Worm (Caenorhabditis elegans) whole organism, mixed stage, embryonic: ENCODE results near the gene srh-69.

Experiments used
- M03D4.4 ChIP-seq: sonication (generic microtip); optimal IDR thresholded peaks from 2 replicates; lab custom pipeline; 2017; ENCODE audit warnings: mild to moderate bottlenecking, missing genetic modification characterization, missing compliant biosample characterization
- bed-3 ChIP-seq: fragments of 200-800 bp; sonication (Bioruptor generic); optimal IDR thresholded peaks from 3 replicates; lab custom pipeline; 2018; ENCODE audit warnings: mild to moderate bottlenecking, missing genetic modification characterization, moderate library complexity, missing compliant biosample characterization
- blmp-1 ChIP-seq: fragments of 150-350 bp; optimal IDR thresholded peaks from 2 replicates; lab custom pipeline; 2014; ENCODE audit warnings: missing biosample characterization, missing genetic modification characterization
- ceh-43 ChIP-seq: fragments of 200-800 bp; sonication (Bioruptor generic); optimal IDR thresholded peaks from 2 replicates; lab custom pipeline; 2018; ENCODE audit warnings: mild to moderate bottlenecking, missing genetic modification characterization, moderate library complexity, missing compliant biosample characterization
- ceh-83 ChIP-seq: fragments of 200-800 bp; sonication (Bioruptor generic); optimal IDR thresholded peaks from 2 replicates; lab custom pipeline; 2018; ENCODE audit warnings: mild to moderate bottlenecking, missing genetic modification characterization, missing compliant biosample characterization
- ces-1 ChIP-seq: fragments of 150-350 bp; optimal IDR thresholded peaks from 2 replicates; lab custom pipeline; 2014; ENCODE audit warnings: missing biosample characterization, missing genetic modification reagents, missing genetic modification characterization
- cnd-1 ChIP-seq: fragments of 200-800 bp; sonication (Bioruptor generic); optimal IDR thresholded peaks from 2 replicates; lab custom pipeline; 2018; ENCODE audit warnings: mild to moderate bottlenecking, missing genetic modification characterization, missing compliant biosample characterization
- drap-1 ChIP-seq: fragments of 200-800 bp; sonication (Bioruptor generic); optimal IDR thresholded peaks from 3 replicates; lab custom pipeline; 2018; ENCODE audit warnings: mild to moderate bottlenecking, missing genetic modification characterization, missing compliant biosample characterization
- elt-1 ChIP-seq: sonication (generic microtip); optimal IDR thresholded peaks from 2 replicates; lab custom pipeline; 2017; ENCODE audit warnings: missing genetic modification characterization, mild to moderate bottlenecking, missing compliant biosample characterization, antibody characterized with exemption, moderate library complexity, borderline replicate concordance; ENCODE audit not compliant: insufficient read depth
- elt-3 ChIP-seq: fragments of 150-350 bp; optimal IDR thresholded peaks from 2 replicates; lab custom pipeline; 2014; ENCODE audit warnings: missing biosample characterization, missing genetic modification characterization
- flh-1 ChIP-seq: fragments of 200-800 bp; sonication (Bioruptor generic); optimal IDR thresholded peaks from 2 replicates; lab custom pipeline; 2018; ENCODE audit warnings: mild to moderate bottlenecking, missing genetic modification characterization, moderate library complexity, missing compliant biosample characterization
- ham-2 ChIP-seq: fragments of 200-800 bp; sonication (Bioruptor generic); optimal IDR thresholded peaks from 2 replicates; lab custom pipeline; 2018; ENCODE audit warnings: mild to moderate bottlenecking, missing genetic modification characterization, missing compliant biosample characterization
- hlh-1 ChIP-seq: fragments of 150-350 bp; optimal IDR thresholded peaks from 2 replicates; lab custom pipeline; 2014; ENCODE audit warnings: missing biosample characterization, missing genetic modification reagents, missing genetic modification characterization
- lin-13 ChIP-seq: fragments of 150-350 bp; optimal IDR thresholded peaks from 2 replicates; lab custom pipeline; 2014; ENCODE audit warnings: missing biosample characterization, missing genetic modification characterization
- lsy-2 ChIP-seq: fragments of 150-350 bp; optimal IDR thresholded peaks from 2 replicates; lab custom pipeline; 2014; ENCODE audit warnings: missing biosample characterization, missing genetic modification characterization
- mab-5 ChIP-seq: fragments of 150-350 bp; optimal IDR thresholded peaks from 2 replicates; lab custom pipeline; 2014; ENCODE audit warnings: missing biosample characterization, missing genetic modification characterization
- mep-1 ChIP-seq: fragments of 150-350 bp; optimal IDR thresholded peaks from 2 replicates; lab custom pipeline; 2017; ENCODE audit warnings: missing biosample characterization, missing genetic modification reagents, missing genetic modification characterization, inconsistent platforms
- mls-2 ChIP-seq: sonication (generic microtip); optimal IDR thresholded peaks from 2 replicates; lab custom pipeline; 2016; ENCODE audit warnings: mild to moderate bottlenecking, missing genetic modification characterization, moderate library complexity, missing compliant biosample characterization
- nhr-12 ChIP-seq: fragments of 150-350 bp; optimal IDR thresholded peaks from 2 replicates; lab custom pipeline; 2014; ENCODE audit warnings: missing biosample characterization, missing genetic modification characterization
- nhr-2 ChIP-seq: fragments of 150-350 bp; optimal IDR thresholded peaks from 2 replicates; lab custom pipeline; 2014; ENCODE audit warnings: missing biosample characterization, missing genetic modification characterization
- nhr-237 ChIP-seq: fragments of 150-350 bp; optimal IDR thresholded peaks from 2 replicates; lab custom pipeline; 2014; ENCODE audit warnings: missing biosample characterization, missing genetic modification characterization
- nhr-28 ChIP-seq: fragments of 150-350 bp; optimal IDR thresholded peaks from 2 replicates; lab custom pipeline; 2014; ENCODE audit warnings: missing biosample characterization, missing genetic modification characterization
- nhr-76 ChIP-seq: sonication (generic microtip); optimal IDR thresholded peaks from 2 replicates; lab custom pipeline; 2017; ENCODE audit warnings: missing biosample characterization, missing genetic modification characterization
- pha-4 ChIP-seq: fragments of 150-350 bp; optimal IDR thresholded peaks from 2 replicates; lab custom pipeline; 2018; ENCODE audit warnings: missing biosample characterization, missing genetic modification reagents, missing genetic modification characterization
- snpc-4 ChIP-seq: fragments of 150-350 bp; optimal IDR thresholded peaks from 2 replicates; lab custom pipeline; 2014; ENCODE audit warnings: missing biosample characterization, missing genetic modification characterization
- tbx-8 ChIP-seq: fragments of 200-800 bp; sonication (Bioruptor generic); optimal IDR thresholded peaks from 2 replicates; lab custom pipeline; 2018; ENCODE audit warnings: mild to moderate bottlenecking, missing genetic modification characterization, moderate library complexity, missing compliant biosample characterization
- unc-120 ChIP-seq: sonication (generic microtip); optimal IDR thresholded peaks from 2 replicates; lab custom pipeline; 2017; ENCODE audit warnings: missing genetic modification characterization, missing compliant biosample characterization; ENCODE audit not compliant: poor library complexity, severe bottlenecking
- unc-62 ChIP-seq: fragments of 150-350 bp; optimal IDR thresholded peaks from 2 replicates; lab custom pipeline; 2014; ENCODE audit warnings: missing biosample characterization, missing genetic modification reagents, missing genetic modification characterization
- zip-8 ChIP-seq: fragments of 150-350 bp; optimal IDR thresholded peaks from 2 replicates; lab custom pipeline; 2014; ENCODE audit warnings: missing biosample characterization, missing genetic modification characterization
- ztf-11 ChIP-seq: fragments of 150-350 bp; optimal IDR thresholded peaks from 2 replicates; lab custom pipeline; 2014; ENCODE audit warnings: missing biosample characterization, missing genetic modification characterization

The srh-69 gene

DNA sequence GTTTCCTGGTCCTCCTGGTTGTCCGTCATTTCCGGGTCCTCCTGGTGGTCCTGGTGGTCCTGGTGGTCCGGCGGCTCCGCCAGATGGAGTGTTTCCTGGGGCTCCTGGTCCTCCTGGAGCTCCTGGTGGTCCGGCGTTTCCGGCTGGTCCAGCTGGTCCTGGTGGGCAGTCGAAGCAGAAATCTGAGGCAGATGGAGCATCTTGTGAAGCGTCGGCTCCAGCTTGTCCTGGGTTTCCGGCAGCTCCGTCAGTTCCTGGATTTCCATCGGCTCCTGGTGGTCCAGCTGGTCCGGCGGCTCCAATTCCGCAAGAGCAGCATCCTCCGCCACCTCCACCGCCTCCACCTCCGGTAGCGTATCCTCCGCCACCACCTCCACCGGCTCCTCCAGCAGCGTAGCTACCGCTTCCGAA, 20.4 kb downstream of the srh-69 start:
- TF ChIP-seq cnd-1 (tag; lab: Kevin White, UChicago), result no peak
- TF ChIP-seq unc-120, result no peak
- TF ChIP-seq, all 35 proteins: peak for 0

DNA sequence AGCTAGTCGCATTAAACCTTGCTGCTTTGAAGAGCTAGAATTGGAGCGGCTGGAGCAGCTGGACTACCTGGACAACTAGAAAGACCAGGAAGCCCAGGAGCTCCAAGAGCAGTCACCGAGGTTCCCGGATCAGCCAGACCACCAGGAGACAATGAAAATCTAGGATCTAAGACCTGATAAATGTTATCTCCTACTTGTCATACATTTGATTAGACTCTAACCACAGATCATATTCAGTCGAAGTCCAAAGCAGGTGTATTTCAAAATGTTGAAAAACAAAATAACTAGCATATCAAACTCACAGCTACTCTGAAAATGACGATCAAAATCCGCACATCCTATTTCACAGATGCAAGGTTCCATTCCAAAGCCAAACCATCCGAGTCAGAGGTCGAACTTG, 22.6 kb downstream of the srh-69 start, which contains the start of gene srz-6:
Gene srz-6 (plus strand): TSS at position 301 of the 400 bp plus-strand sequence.
- TF ChIP-seq snpc-4 (tag; lab: Kevin White, UChicago) (no peak), drap-1 (GFP tag; lab: Kevin White, UChicago) (no peak), mls-2 (tag; lab: Kevin White, UChicago) (no peak), pha-4 (tag; lab: Kevin White, UChicago) (no peak), M03D4.4 (tag; lab: Kevin White, UChicago) (no peak), ham-2 (GFP tag; lab: Kevin White, UChicago) (no peak)

DNA sequence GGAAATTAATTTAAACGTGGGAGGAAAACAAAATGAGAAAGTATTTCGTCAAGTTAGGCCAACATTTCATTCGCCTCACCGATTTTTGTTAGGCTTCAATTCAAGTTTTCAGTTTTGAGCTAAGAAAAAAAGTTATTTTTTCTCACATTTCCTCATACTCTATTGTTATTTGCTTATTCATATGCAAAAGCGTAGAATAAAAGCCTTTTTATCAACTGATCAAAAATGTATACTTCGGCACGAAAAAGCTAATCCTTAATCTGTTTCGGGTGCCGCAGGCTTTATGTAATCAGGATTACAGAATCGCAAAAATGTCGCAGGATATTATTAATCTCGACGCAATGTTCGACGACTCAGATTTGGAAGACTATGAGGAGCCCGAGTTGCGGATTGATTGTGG, 24.6 kb downstream of the srh-69 start, which contains the start of gene T21B4.15:
Gene T21B4.15 (plus strand): TSS at position 301 of the 400 bp plus-strand sequence.
- no peak for TF ChIP-seq unc-120
- no peak for TF ChIP-seq pha-4 (tag; lab: Kevin White, UChicago)
- TF ChIP-seq ces-1 (GFP tag; lab: Kevin White, UChicago), result no peak
- TF ChIP-seq M03D4.4 (tag; lab: Kevin White, UChicago), result no peak
- no peak for TF ChIP-seq elt-1 (tag; lab: Kevin White, UChicago)
- TF ChIP-seq nhr-28 (tag; lab: Kevin White, UChicago), result no peak
- no peak for TF ChIP-seq flh-1
- TF ChIP-seq ceh-83 (GFP tag; lab: Kevin White, UChicago), result no peak
- TF ChIP-seq zip-8 (tag; lab: Kevin White, UChicago), result no peak
- no peak for TF ChIP-seq mab-5
- TF ChIP-seq snpc-4 (tag; lab: Kevin White, UChicago), result no peak
- no peak for TF ChIP-seq lin-13 (tag; lab: Kevin White, UChicago)
- TF ChIP-seq blmp-1 (tag; lab: Kevin White, UChicago), result no peak
- TF ChIP-seq nhr-76 (tag; lab: Kevin White, UChicago), result no peak
- TF ChIP-seq bed-3 (GFP tag; lab: Kevin White, UChicago), result no peak
- TF ChIP-seq ceh-43 (GFP tag; lab: Kevin White, UChicago), result no peak
- no peak for TF ChIP-seq cnd-1 (tag; lab: Kevin White, UChicago)
- no peak for TF ChIP-seq elt-3
- TF ChIP-seq nhr-237 (tag; lab: Kevin White, UChicago), result no peak

DNA sequence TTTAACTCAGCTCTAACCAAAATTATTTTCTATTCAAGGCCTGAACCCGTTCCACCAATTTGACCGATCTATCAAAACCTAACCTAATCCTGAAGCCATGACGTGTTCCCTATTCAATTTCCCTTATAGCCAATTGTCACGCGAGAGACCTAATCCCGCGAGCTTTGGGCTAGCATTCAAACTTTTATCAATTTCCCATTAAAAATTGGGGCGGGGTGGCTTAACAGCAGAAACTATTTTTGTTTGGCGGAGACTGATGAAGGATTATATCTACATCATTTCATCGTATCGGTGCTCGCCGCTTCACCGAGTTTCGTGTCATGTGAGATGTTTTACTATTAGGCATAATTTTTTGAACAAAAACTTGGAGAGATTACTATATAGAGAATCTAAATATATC, 25.7 kb downstream of the srh-69 start:
- TF ChIP-seq ham-2 (GFP tag; lab: Kevin White, UChicago) (no peak), lin-13 (tag; lab: Kevin White, UChicago) (no peak), tbx-8 (no peak), ztf-11 (tag; lab: Kevin White, UChicago) (no peak), unc-62 (GFP tag; lab: Kevin White, UChicago) (no peak), ceh-43 (GFP tag; lab: Kevin White, UChicago) (no peak), flh-1 (no peak), snpc-4 (tag; lab: Kevin White, UChicago) (no peak), mab-5 (no peak), ces-1 (GFP tag; lab: Kevin White, UChicago) (no peak), lsy-2 (tag; lab: Kevin White, UChicago) (no peak), blmp-1 (tag; lab: Kevin White, UChicago) (no peak), nhr-2 (tag; lab: Kevin White, UChicago) (no peak), zip-8 (tag; lab: Kevin White, UChicago) (no peak), M03D4.4 (tag; lab: Kevin White, UChicago) (no peak), hlh-1 (tag; lab: Kevin White, UChicago) (no peak), nhr-12 (tag; lab: Kevin White, UChicago) (no peak), mep-1 (tag; lab: Kevin White, UChicago) (no peak), nhr-76 (tag; lab: Kevin White, UChicago) (no peak), drap-1 (GFP tag; lab: Kevin White, UChicago) (no peak)

DNA sequence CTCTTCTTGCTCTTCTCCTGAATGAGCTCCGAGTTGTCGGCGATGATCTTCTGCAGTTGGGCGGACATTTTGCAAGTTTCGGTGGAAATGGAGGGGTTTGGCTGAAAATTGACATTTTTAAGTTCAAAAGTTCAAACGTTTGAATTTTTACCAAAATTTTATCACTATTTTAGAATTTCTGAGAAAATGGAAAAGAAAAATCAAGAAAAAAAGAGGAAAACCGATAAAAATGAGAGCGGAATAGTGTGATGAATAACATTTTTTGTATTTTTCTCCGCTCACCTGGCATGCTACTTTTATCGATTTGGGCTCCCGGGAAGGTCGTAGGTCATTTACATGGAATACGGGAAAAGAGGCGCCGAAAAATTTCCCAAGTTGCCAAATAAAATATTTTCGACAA, 29.5 kb downstream of the srh-69 start, which contains the start of gene F15A4.10:
Gene F15A4.10 (minus strand): TSS at position 101 of the 400 bp plus-strand sequence.
- no peak for TF ChIP-seq bed-3 (GFP tag; lab: Kevin White, UChicago)
- TF ChIP-seq ces-1 (GFP tag; lab: Kevin White, UChicago), result no peak
- TF ChIP-seq nhr-12 (tag; lab: Kevin White, UChicago), result no peak
- no peak for TF ChIP-seq lin-13 (tag; lab: Kevin White, UChicago)
